Worm (Caenorhabditis elegans) whole organism, early embryonic: ENCODE data around the gene F35H10.10.
A peak's percentile ranks its signal among the peaks of the same experiment; 100 is the strongest.

Experiments
- B0310.2 ChIP-seq: sonication (generic microtip); optimal IDR thresholded peaks from 2 replicates; lab custom pipeline; 2016; ENCODE audit warnings: mild to moderate bottlenecking, missing genetic modification characterization, missing compliant biosample characterization
- F13C5.2 ChIP-seq: sonication (generic microtip); optimal IDR thresholded peaks from 2 replicates; lab custom pipeline; 2017; ENCODE audit warnings: mild to moderate bottlenecking, missing genetic modification characterization, inconsistent platforms, missing compliant biosample characterization
- aly-1 ChIP-seq: sonication (generic microtip); optimal IDR thresholded peaks from 2 replicates; lab custom pipeline; 2016; ENCODE audit warnings: missing genetic modification characterization, missing compliant biosample characterization
- ama-1 ChIP-seq: fragments of 150-350 bp; optimal IDR thresholded peaks from 2 replicates; lab custom pipeline; 2014
- ceh-13 ChIP-seq: fragments of 200-800 bp; sonication (Bioruptor generic); optimal IDR thresholded peaks from 2 replicates; lab custom pipeline; 2018; ENCODE audit warnings: mild to moderate bottlenecking, missing genetic modification characterization, missing compliant biosample characterization
- ceh-36 ChIP-seq: sonication (generic microtip); optimal IDR thresholded peaks from 2 replicates; lab custom pipeline; 2016; ENCODE audit warnings: missing genetic modification characterization, inconsistent platforms, missing compliant biosample characterization
- ets-7 ChIP-seq: sonication (generic microtip); optimal IDR thresholded peaks from 2 replicates; lab custom pipeline; 2016; ENCODE audit warnings: missing genotype, missing genetic modification characterization, missing compliant biosample characterization
- flt-1 ChIP-seq: fragments of 200-800 bp; sonication (Bioruptor generic); IDR thresholded peaks from 2 replicates; pipeline ENCODE4 v1.3.6; 2022; ENCODE audit warnings: missing genetic modification characterization, missing compliant biosample characterization
- hmbx-1 ChIP-seq: sonication (generic microtip); optimal IDR thresholded peaks from 2 replicates; lab custom pipeline; 2016; ENCODE audit warnings: mild to moderate bottlenecking, missing genetic modification characterization, missing compliant biosample characterization
- hmg-4 ChIP-seq: fragments of 200-800 bp; sonication (Bioruptor generic); optimal IDR thresholded peaks from 2 replicates; lab custom pipeline; 2018; ENCODE audit warnings: mild to moderate bottlenecking, missing genetic modification characterization, missing compliant biosample characterization
- hnd-1 ChIP-seq: sonication (generic microtip); optimal IDR thresholded peaks from 2 replicates; lab custom pipeline; 2016; ENCODE audit warnings: missing genetic modification characterization, missing compliant biosample characterization
- pes-1 ChIP-seq: fragments of 200-800 bp; sonication (Bioruptor generic); IDR thresholded peaks from 2 replicates; pipeline ENCODE4 v1.3.6; 2022; ENCODE audit warnings: missing genetic modification reagents, missing genetic modification characterization, missing compliant biosample characterization
- scrt-1 ChIP-seq: fragments of 200-800 bp; sonication (Bioruptor generic); IDR thresholded peaks from 2 replicates; pipeline ENCODE4 v1.3.6; 2022; ENCODE audit warnings: missing genetic modification characterization, missing compliant biosample characterization
- sea-1 ChIP-seq: fragments of 200-800 bp; sonication (Bioruptor generic); conservative IDR thresholded peaks from 2 replicates; pipeline ENCODE4 v1.3.6; 2022; ENCODE audit warnings: missing genetic modification characterization, missing compliant biosample characterization
- tbx-11 ChIP-seq: fragments of 200-800 bp; sonication (Bioruptor generic); IDR thresholded peaks from 2 replicates; pipeline ENCODE4 v1.3.6; 2022; ENCODE audit warnings: missing genetic modification characterization, missing compliant biosample characterization
- tbx-37 ChIP-seq: fragments of 200-800 bp; sonication (Bioruptor generic); conservative IDR thresholded peaks from 2 replicates; pipeline ENCODE4 v1.3.6; 2022; ENCODE audit warnings: missing genetic modification reagents, missing genetic modification characterization, missing compliant biosample characterization
- tra-4 ChIP-seq: sonication (generic microtip); optimal IDR thresholded peaks from 2 replicates; lab custom pipeline; 2017; ENCODE audit warnings: missing genetic modification characterization, missing compliant biosample characterization

The F35H10.10 gene

DNA sequence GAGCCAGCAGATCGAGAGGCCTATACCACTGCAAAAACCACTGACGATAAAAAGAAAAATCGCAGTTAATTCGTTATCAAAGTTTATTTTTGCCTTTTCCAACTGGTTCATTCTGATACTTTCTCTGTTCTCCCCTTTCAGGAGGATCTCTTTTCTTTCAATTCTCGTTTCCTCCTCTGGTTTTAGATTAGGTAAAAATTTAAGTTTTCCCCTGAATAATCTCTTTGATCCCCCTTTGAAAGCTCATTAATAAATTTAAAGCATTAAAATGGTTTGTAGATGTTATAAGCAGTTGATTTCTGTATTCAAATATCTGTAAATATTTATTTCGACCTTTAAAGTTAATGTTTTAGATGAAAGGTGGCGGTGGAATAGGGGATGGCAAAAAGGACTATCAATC lies 21.5 kb downstream of the F35H10.10 start, which contains the start of gene K07H8.2:
TSS of gene K07H8.2 (plus strand) at position 301 of the 400 bp plus-strand sequence.
- TF ChIP-seq ama-1 = no peak

ce11 chrIV:8289580-8290323 lies 23.0 kb downstream of the F35H10.10 start, which contains the start of gene daf-31:
Gene daf-31, plus strand, starts transcription at chrIV:8290273.
- no peak for TF ChIP-seq aly-1 (tag; lab: Kevin White, UChicago)
- TF ChIP-seq scrt-1 (GFP tag; lab: Robert Waterston, UW) = no peak
- no peak for TF ChIP-seq ceh-36 (tag; lab: Kevin White, UChicago)
- no peak for TF ChIP-seq flt-1 (GFP tag; lab: Robert Waterston, UW)
- 0 out of 2 replicates have a peak, but pooled peaks have one; percentile 5 for TF ChIP-seq sea-1 (GFP tag; lab: Robert Waterston, UW)

DNA sequence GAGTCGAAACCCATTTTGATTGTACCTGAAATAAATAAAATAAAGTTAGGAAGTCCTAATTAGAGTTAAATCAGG lies 23.4 kb downstream of the F35H10.10 start, which contains the start of gene nucl-1:
TSS of gene nucl-1 (minus strand) at position 26 of the 75 bp plus-strand sequence.
- no peak for TF ChIP-seq pes-1 (GFP tag; lab: Robert Waterston, UW)
- TF ChIP-seq ceh-36 (tag; lab: Kevin White, UChicago) = no peak
- TF ChIP-seq ceh-13 (GFP tag; lab: Kevin White, UChicago) = no peak
- no peak for TF ChIP-seq hmbx-1 (tag; lab: Kevin White, UChicago)
- TF ChIP-seq hnd-1 (tag; lab: Kevin White, UChicago) = no peak
- TF ChIP-seq sea-1 (GFP tag; lab: Robert Waterston, UW) = no peak
- no peak for TF ChIP-seq scrt-1 (GFP tag; lab: Robert Waterston, UW)
- TF ChIP-seq flt-1 (GFP tag; lab: Robert Waterston, UW) = no peak
- no peak for TF ChIP-seq tra-4 (tag; lab: Kevin White, UChicago)
- TF ChIP-seq aly-1 (tag; lab: Kevin White, UChicago) = no peak
- TF ChIP-seq tbx-37 (GFP tag; lab: Robert Waterston, UW) = no peak

ce11 chrIV:8289105-8289504 lies 23.6 kb downstream of the F35H10.10 start:
- TF ChIP-seq scrt-1 (GFP tag; lab: Robert Waterston, UW) (no peak), flt-1 (GFP tag; lab: Robert Waterston, UW) (no peak), ceh-36 (tag; lab: Kevin White, UChicago) (no peak), ets-7 (tag; lab: Kevin White, UChicago) (no peak), F13C5.2 (tag; lab: Kevin White, UChicago) (no peak), sea-1 (GFP tag; lab: Robert Waterston, UW) (0 out of 2 replicates have a peak, but pooled peaks have one; percentile 10), tbx-11 (no peak)

DNA sequence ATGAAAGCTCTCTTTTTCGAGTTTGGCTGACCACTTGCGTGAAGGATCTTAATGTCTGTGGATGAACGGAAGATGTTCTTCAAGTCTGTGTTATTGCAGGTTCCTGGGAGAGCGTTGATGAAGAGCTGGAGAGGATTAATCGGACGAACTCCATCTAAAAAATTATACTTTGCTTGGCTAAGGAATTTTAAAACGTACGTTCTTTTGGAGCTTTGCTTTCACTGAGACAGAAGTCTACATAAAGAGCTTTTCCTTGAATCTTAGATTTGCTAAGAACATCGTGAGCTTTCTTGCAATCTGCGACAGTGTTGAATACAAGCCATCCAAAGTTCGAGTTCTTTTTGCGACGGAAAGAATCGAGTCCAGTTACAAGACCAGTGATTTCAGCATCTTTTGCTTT lies 25.5 kb downstream of the F35H10.10 start:
- no peak for TF ChIP-seq ama-1

- TF ChIP-seq hnd-1 (tag; lab: Kevin White, UChicago) (no peak), flt-1 (GFP tag; lab: Robert Waterston, UW) (no peak), ama-1 (no peak), ets-7 (tag; lab: Kevin White, UChicago) (no peak), tbx-37 (GFP tag; lab: Robert Waterston, UW) (no peak), tbx-11 (no peak), hmg-4 (GFP tag; lab: Kevin White, UChicago) (no peak), F13C5.2 (tag; lab: Kevin White, UChicago) (no peak), tra-4 (tag; lab: Kevin White, UChicago) (no peak), B0310.2 (no peak), ceh-36 (tag; lab: Kevin White, UChicago) (no peak), pes-1 (GFP tag; lab: Robert Waterston, UW) (no peak), hmbx-1 (tag; lab: Kevin White, UChicago) (no peak), ceh-13 (GFP tag; lab: Kevin White, UChicago) (no peak), scrt-1 (GFP tag; lab: Robert Waterston, UW) (no peak), aly-1 (tag; lab: Kevin White, UChicago) (no peak), sea-1 (GFP tag; lab: Robert Waterston, UW) (no peak)
Observed at ce11 chrIV:8286352-8286751, 26.4 kb downstream of the F35H10.10 start, which contains the start of gene K07H8.9. Gene K07H8.9, minus strand, starts transcription at chrIV:8286476.

DNA sequence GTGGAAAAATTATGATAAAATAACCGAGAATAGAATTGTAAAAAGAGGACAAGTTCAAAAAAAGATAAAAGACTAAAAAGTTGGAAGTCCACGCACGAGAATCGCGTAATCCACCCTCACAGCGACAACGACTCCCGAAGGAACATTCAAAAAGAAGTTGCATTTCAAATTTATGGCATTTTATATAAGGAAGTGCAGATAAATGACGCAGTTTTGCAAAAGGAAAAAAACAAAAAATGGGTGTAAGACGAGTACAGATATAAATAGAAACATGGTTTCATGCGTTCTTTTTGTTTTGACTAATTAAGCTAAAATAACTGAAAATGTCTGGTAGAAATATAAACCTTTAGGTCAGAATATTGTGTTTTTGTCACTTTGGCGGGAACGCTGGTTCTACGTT lies 29.5 kb downstream of the F35H10.10 start:
- no peak for TF ChIP-seq tbx-11
- no peak for TF ChIP-seq hmbx-1 (tag; lab: Kevin White, UChicago)
- no peak for TF ChIP-seq tbx-37 (GFP tag; lab: Robert Waterston, UW)
- TF ChIP-seq B0310.2 = no peak
- TF ChIP-seq sea-1 (GFP tag; lab: Robert Waterston, UW) = no peak
- TF ChIP-seq ets-7 (tag; lab: Kevin White, UChicago) = no peak
- no peak for TF ChIP-seq tra-4 (tag; lab: Kevin White, UChicago)
- TF ChIP-seq F13C5.2 (tag; lab: Kevin White, UChicago) = no peak

- TF ChIP-seq hmbx-1 (tag; lab: Kevin White, UChicago) (no peak), ama-1 (no peak), tra-4 (tag; lab: Kevin White, UChicago) (no peak), sea-1 (GFP tag; lab: Robert Waterston, UW) (no peak), pes-1 (GFP tag; lab: Robert Waterston, UW) (no peak), F13C5.2 (tag; lab: Kevin White, UChicago) (no peak), B0310.2 (no peak), tbx-37 (GFP tag; lab: Robert Waterston, UW) (no peak), tbx-11 (no peak), flt-1 (GFP tag; lab: Robert Waterston, UW) (no peak), ets-7 (tag; lab: Kevin White, UChicago) (no peak), scrt-1 (GFP tag; lab: Robert Waterston, UW) (no peak), aly-1 (tag; lab: Kevin White, UChicago) (no peak), hnd-1 (tag; lab: Kevin White, UChicago) (no peak), ceh-36 (tag; lab: Kevin White, UChicago) (no peak), hmg-4 (GFP tag; lab: Kevin White, UChicago) (no peak)
Observed at ce11 chrIV:8276609-8277008, 36.1 kb downstream of the F35H10.10 start, which contains the start of gene K07H8.12. Gene K07H8.12, minus strand, starts transcription at chrIV:8276709.
